Fruit fly (Drosophila melanogaster) whole organism, wandering third instar larva: Measurements from ENCODE around the gene Hayan.

Experiments
- Abd-B ChIP-seq: fragments of >200 bp; optimal IDR thresholded peaks from 2 replicates; lab custom pipeline; 2017; ENCODE audit warnings: missing biosample characterization, missing genetic modification characterization
- CG9705 ChIP-seq: fragments of 200-800 bp; sonication (Bioruptor generic); optimal IDR thresholded peaks from 2 replicates; lab custom pipeline; 2018; ENCODE audit warnings: missing biosample characterization, mild to moderate bottlenecking, missing genetic modification characterization
- CrebA ChIP-seq: fragments of 200-800 bp; sonication (Bioruptor generic); optimal IDR thresholded peaks from 2 replicates; lab custom pipeline; 2016; ENCODE audit warnings: missing biosample characterization, mild to moderate bottlenecking, missing genetic modification characterization, borderline replicate concordance
- Dfd ChIP-seq: fragments of >200 bp; optimal IDR thresholded peaks from 2 replicates; lab custom pipeline; 2017; ENCODE audit warnings: missing biosample characterization, missing genetic modification characterization
- Dif ChIP-seq: fragments of 200-275, 200-300 bp; sonication (Bioruptor generic); optimal IDR thresholded peaks from 2 replicates; lab custom pipeline; 2018; ENCODE audit warnings: missing biosample characterization, missing genetic modification characterization; ENCODE audit not compliant: partially characterized antibody
- HLH106 ChIP-seq: fragments of 200-800 bp; optimal IDR thresholded peaks from 3 replicates; lab custom pipeline; 2019; ENCODE audit warnings: missing biosample characterization, mild to moderate bottlenecking, missing genetic modification characterization, moderate library complexity
- Hr78 ChIP-seq: fragments of >200 bp; optimal IDR thresholded peaks from 2 replicates; lab custom pipeline; 2017; ENCODE audit warnings: missing biosample characterization, missing genetic modification characterization
- Mio ChIP-seq: sonication (Bioruptor generic); optimal IDR thresholded peaks from 2 replicates; lab custom pipeline; 2016; ENCODE audit warnings: missing biosample characterization, missing genetic modification characterization
- Myc ChIP-seq: fragments of >200 bp; optimal IDR thresholded peaks from 2 replicates; lab custom pipeline; 2017
- N ChIP-seq: fragments of >200 bp; optimal IDR thresholded peaks from 2 replicates; lab custom pipeline; 2018; ENCODE audit warnings: missing biosample characterization, missing external identifiers, missing genetic modification characterization
- OdsH ChIP-seq: fragments of 200-800 bp; sonication (Bioruptor generic); optimal IDR thresholded peaks from 2 replicates; lab custom pipeline; 2016; ENCODE audit warnings: missing biosample characterization, mild to moderate bottlenecking, missing genetic modification characterization
- Rel ChIP-seq, 2 experiments: fragments of 200-800 bp; sonication (Bioruptor generic) in 1 of 2; optimal IDR thresholded peaks; 2 replicates in 1 of 2; 3 replicates in 1 of 2; lab custom pipeline; 2016 to 2019; ENCODE audit warnings: mild to moderate bottlenecking in 2 of 2, missing biosample characterization in 2 of 2, missing genetic modification characterization in 2 of 2, moderate library complexity in 1 of 2
- Sp1 ChIP-seq: fragments of 200-800 bp; sonication (Bioruptor generic); optimal IDR thresholded peaks from 3 replicates; lab custom pipeline; 2019; ENCODE audit warnings: missing biosample characterization, mild to moderate bottlenecking, missing genetic modification characterization, moderate library complexity
- Vsx2 ChIP-seq: fragments of 200-300, 225-300 bp; sonication (Bioruptor generic); optimal IDR thresholded peaks from 2 replicates; lab custom pipeline; 2018; ENCODE audit warnings: missing biosample characterization, missing genetic modification characterization; ENCODE audit not compliant: partially characterized antibody
- brk ChIP-seq: fragments of 200-800 bp; sonication (Bioruptor generic); optimal IDR thresholded peaks from 2 replicates; lab custom pipeline; 2016; ENCODE audit warnings: missing biosample characterization, mild to moderate bottlenecking, missing genetic modification characterization
- dsf ChIP-seq: sonication (Bioruptor generic); optimal IDR thresholded peaks from 2 replicates; lab custom pipeline; 2016; ENCODE audit warnings: missing biosample characterization, missing genetic modification characterization, borderline replicate concordance
- ey ChIP-seq: fragments of 200-800 bp; sonication (Bioruptor generic); optimal IDR thresholded peaks from 2 replicates; lab custom pipeline; 2016; ENCODE audit warnings: missing biosample characterization, missing genetic modification characterization
- foxo ChIP-seq, 2 experiments: fragments of 200-800 bp; sonication (Bioruptor generic); optimal IDR thresholded peaks; 2 replicates in 1 of 2; 3 replicates in 1 of 2; lab custom pipeline; 2016 to 2017; ENCODE audit warnings: missing biosample characterization in 2 of 2, missing genetic modification characterization in 2 of 2
- h ChIP-seq: fragments of 200-800 bp; sonication (Bioruptor generic); optimal IDR thresholded peaks from 3 replicates; lab custom pipeline; 2016; ENCODE audit warnings: missing biosample characterization, mild to moderate bottlenecking, missing genetic modification characterization
- pan ChIP-seq: fragments of >200 bp; optimal IDR thresholded peaks from 2 replicates; lab custom pipeline; 2017
- psq ChIP-seq: fragments of 200-800 bp; sonication (Bioruptor generic); optimal IDR thresholded peaks from 3 replicates; lab custom pipeline; 2017; ENCODE audit warnings: missing biosample characterization, mild to moderate bottlenecking, missing genetic modification characterization, moderate library complexity
- rgr ChIP-seq: fragments of 200-800 bp; sonication (Bioruptor generic); optimal IDR thresholded peaks from 3 replicates; lab custom pipeline; 2016; ENCODE audit warnings: missing biosample characterization, mild to moderate bottlenecking, missing genetic modification characterization
- sage ChIP-seq: fragments of 200-800 bp; sonication (Bioruptor generic); optimal IDR thresholded peaks from 2 replicates; lab custom pipeline; 2016; ENCODE audit warnings: missing biosample characterization, mild to moderate bottlenecking, missing genetic modification characterization
- sv ChIP-seq: fragments of 200-800 bp; sonication (Bioruptor generic); optimal IDR thresholded peaks from 3 replicates; lab custom pipeline; 2016; ENCODE audit warnings: missing biosample characterization, missing genetic modification characterization
- woc ChIP-seq: sonication (Bioruptor generic); optimal IDR thresholded peaks from 2 replicates; lab custom pipeline; 2016; ENCODE audit warnings: missing biosample characterization, mild to moderate bottlenecking, missing genetic modification characterization

The Hayan gene

DNA sequence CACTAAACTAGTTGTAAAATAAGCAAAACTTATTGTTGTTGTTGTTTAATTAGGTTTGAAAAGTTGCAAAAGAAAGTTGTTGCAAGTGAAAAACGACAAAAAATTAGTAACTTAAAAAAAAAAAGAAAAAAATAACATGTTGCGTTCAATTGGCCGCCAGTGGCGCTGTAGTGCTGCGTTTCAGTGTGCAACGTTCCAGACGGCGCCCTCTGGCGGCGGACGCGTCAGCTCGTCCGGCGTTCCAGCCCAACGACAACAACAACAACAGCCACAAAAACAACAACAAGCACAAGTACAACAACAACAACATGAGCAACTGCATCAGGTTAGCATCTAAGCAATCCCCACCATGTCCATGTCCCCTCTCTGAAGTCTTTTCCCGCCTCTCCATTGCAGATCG, 33.8 kb upstream of the Hayan start:
- TF ChIP-seq ey (GFP tag; lab: Kevin White, UChicago) (no peak), foxo (GFP tag; optimal IDR thresholded peaks at IDR 0.05; lab: Kevin White, UChicago) (no peak), Vsx2 (GFP tag; lab: Kevin White, UChicago) (no peak), brk (no peak), dsf (no peak), Abd-B (GFP tag; lab: Kevin White, UChicago) (no peak), Mio (GFP tag; lab: Kevin White, UChicago) (no peak), Dfd (GFP tag; lab: Kevin White, UChicago) (no peak)

DNA sequence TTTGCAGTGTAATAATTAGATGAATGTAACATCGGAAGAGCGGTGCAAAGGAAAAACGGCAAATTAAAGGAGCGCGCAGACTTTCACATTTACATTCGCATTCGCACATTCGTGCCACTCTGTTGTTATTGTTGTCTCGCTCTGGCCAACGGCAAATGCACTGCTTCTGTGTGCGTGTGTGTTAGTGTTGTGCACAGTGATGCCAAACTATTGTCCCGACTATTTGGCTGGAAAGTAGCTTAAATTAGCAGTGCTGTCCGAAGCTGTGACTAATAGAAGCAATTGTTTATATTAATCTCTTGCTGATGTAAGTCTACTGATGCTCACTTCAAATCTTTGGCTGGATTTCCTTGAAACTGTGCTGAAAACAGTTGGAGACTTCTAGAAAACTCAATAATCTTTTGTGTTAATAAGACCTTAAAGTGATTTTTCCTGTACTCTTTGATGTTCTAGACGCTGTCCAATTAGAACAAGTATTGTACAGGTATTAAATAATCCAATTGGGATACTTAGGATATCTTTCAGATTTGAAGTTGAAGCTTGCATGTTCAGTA, 32.5 kb upstream of the Hayan start:
- TF ChIP-seq woc (GFP tag; lab: Kevin White, UChicago) (peak; percentile 82), Myc (lab: Kevin White, UChicago) (peak; percentile 87), h (GFP tag; lab: Kevin White, UChicago) (no peak), psq (peak; percentile 53), sage (GFP tag; lab: Kevin White, UChicago) (no peak)

- peak; percentile 60 for TF ChIP-seq Myc (lab: Kevin White, UChicago)
- TF ChIP-seq rgr, result no peak
These were observed 31.8 kb upstream of the Hayan start, which contains the start of the genes Bx and HisRS for dm6 chrX:18515205-18515921. Gene Bx (plus strand): TSS chrX:18515428. Gene HisRS (plus strand): TSS chrX:18515428.

dm6 chrX:18514767-18515166, 31.2 kb upstream of the Hayan start, which contains the start of gene CG6470:
Gene CG6470 (minus strand): TSS chrX:18514867.
- TF ChIP-seq dsf (no peak), sv (no peak), psq (no peak), Dif (GFP tag; lab: Kevin White, UChicago) (no peak), h (GFP tag; lab: Kevin White, UChicago) (no peak), pan (lab: Kevin White, UChicago) (no peak), HLH106 (tag; lab: Kevin White, UChicago) (no peak), CrebA (GFP tag; lab: Kevin White, UChicago) (no peak), OdsH (GFP tag; lab: Kevin White, UChicago) (no peak), ey (GFP tag; lab: Kevin White, UChicago) (no peak)

dm6 chrX:18512271-18512679, 28.7 kb upstream of the Hayan start, which contains the start of gene Ggt-1:
Gene Ggt-1 (minus strand): TSS chrX:18512521.
- no peak for TF ChIP-seq Rel (GFP tag; optimal IDR thresholded peaks at IDR 0.05; lab: Kevin White, UChicago)
- peak; percentile 31 for TF ChIP-seq Rel (tag; optimal IDR thresholded peaks at IDR 0.05; lab: Kevin White, UChicago)
- no peak for TF ChIP-seq Hr78 (GFP tag; lab: Kevin White, UChicago)
- TF ChIP-seq Vsx2 (GFP tag; lab: Kevin White, UChicago), result peak; percentile 10

dm6 chrX:18510884-18511283, 27.3 kb upstream of the Hayan start:
- TF ChIP-seq Sp1 (GFP tag; lab: Kevin White, UChicago) (peak; percentile 30), N (GFP tag; lab: Kevin White, UChicago) (no peak)
- TF ChIP-seq, all 38 proteins: peak for 1

DNA sequence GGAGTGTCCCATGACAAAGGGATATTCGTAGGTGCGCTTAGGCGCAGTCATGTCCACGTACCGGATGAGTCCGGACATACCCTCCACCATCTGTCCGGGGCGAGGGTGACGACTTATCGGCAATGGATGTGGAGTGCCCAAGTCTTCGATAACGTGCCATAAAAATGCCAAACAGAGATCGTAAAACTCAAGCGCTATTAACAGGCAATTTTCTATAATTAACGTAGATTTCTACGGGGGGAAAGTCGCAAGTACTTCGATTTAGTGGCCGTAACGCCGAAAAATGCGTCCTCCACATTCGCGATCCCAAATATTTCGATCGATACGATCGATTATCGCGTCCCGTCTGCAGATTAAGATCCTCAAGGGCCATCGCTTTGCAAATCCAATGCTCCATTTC, 25.9 kb upstream of the Hayan start:
- no peak for TF ChIP-seq Abd-B (GFP tag; lab: Kevin White, UChicago)
- TF ChIP-seq N (GFP tag; lab: Kevin White, UChicago), result no peak
- TF ChIP-seq CG9705, result no peak
- TF ChIP-seq Myc (lab: Kevin White, UChicago), result no peak
- TF ChIP-seq Sp1 (GFP tag; lab: Kevin White, UChicago), result peak; percentile 1
- TF ChIP-seq, all 38 proteins: peak for 1
